Fruit fly (Drosophila melanogaster) Kc167 (cell line): ENCODE measurements around the gene CG31156.

Experiments
- Myc ChIP-seq: fragments of >200 bp; optimal IDR thresholded peaks from 2 replicates; lab custom pipeline; 2017; ENCODE audit warnings: missing external identifiers
- Sin3A ChIP-seq: fragments of >200 bp; optimal IDR thresholded peaks from 2 replicates; lab custom pipeline; 2018; ENCODE audit warnings: missing external identifiers
- h ChIP-seq: fragments of >200 bp; optimal IDR thresholded peaks from 3 replicates; lab custom pipeline; 2018; ENCODE audit warnings: missing external identifiers
- insv ChIP-seq: fragments of >200 bp; optimal IDR thresholded peaks from 3 replicates; lab custom pipeline; 2018; ENCODE audit warnings: missing external identifiers
- psq ChIP-seq: fragments of >200 bp; optimal IDR thresholded peaks from 2 replicates; lab custom pipeline; 2017; ENCODE audit warnings: missing external identifiers
- ttk ChIP-seq: sonication (Bioruptor generic); optimal IDR thresholded peaks from 2 replicates; lab custom pipeline; 2017; ENCODE audit warnings: missing external identifiers

CG31156 gene

dm6 chr3R:22631156-22631555, 17.7 kb upstream of the CG31156 start:
- no peak for TF ChIP-seq insv
- no peak for TF ChIP-seq Sin3A (lab: Kevin White, UChicago)
- TF ChIP-seq psq (lab: Kevin White, UChicago), result no peak
- TF ChIP-seq h, result no peak
- no peak for TF ChIP-seq Myc
- TF ChIP-seq ttk, result no peak

- no peak for TF ChIP-seq ttk
- TF ChIP-seq psq (lab: Kevin White, UChicago), result no peak
- no peak for TF ChIP-seq Myc
- no peak for TF ChIP-seq insv
Observed at dm6 chr3R:22629174-22629573, 15.7 kb upstream of the CG31156 start.

DNA sequence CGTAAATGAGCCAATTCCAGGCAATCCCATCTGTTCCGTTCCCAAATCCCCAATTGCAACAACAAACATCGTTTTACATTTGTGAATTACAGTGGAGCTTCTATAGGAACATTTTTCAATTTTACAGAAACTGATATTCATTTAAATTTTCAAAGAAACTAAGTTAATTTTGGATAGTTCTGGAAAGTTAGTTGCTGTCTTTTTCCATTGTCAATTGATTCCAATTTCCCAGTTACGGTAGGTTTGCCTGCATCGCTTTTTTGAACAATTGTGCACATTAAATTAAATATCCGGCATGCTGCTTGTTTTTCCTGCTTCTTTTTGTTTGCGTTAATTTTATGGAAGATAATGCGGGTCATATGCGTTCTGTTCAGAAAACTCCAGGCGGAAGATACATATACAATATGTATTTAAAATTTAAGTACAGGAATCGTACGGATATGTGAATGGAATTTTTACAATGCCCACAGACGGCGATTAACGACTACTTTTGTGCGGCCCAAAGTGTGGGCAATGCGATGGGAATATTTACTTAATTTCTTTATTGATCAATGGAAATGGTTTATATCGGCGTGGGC, 14.6 kb upstream of the CG31156 start:
- TF ChIP-seq h (no peak), Myc (no peak), Sin3A (lab: Kevin White, UChicago) (no peak), psq (lab: Kevin White, UChicago) (no peak), insv (no peak), ttk (no peak)

DNA sequence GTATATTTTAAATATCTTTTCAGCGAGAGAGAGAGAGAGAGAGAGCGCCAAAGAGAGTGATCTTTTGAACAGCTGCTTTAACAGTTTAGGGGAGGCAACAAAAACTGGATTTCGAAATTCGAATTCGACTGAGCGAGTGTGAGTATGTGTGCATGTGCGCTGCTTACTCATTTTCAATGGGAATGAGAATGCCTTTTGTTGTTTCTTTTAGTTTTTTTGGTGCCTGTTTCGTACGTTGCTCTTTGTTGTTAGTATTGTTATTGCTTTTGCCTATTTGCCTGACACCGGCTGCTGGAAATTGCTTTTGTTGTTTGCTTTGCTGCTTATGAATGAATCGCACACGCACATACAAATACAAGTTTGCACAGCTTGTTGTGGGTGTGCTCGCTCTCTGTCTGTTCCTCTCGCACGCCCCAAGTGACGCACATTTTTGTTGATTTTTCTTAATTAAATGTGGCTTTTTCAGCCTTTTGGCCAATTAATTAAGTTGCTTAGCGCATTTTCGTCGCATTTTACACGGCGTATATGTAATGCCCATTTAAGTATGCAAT, 13.5 kb upstream of the CG31156 start:
- TF ChIP-seq h (no peak), Sin3A (lab: Kevin White, UChicago) (no peak)

dm6 chr3R:22626334-22626688, 12.9 kb upstream of the CG31156 start:
- TF ChIP-seq ttk (no peak), Sin3A (lab: Kevin White, UChicago) (no peak), Myc (no peak), psq (lab: Kevin White, UChicago) (no peak), insv (no peak), h (no peak)

DNA sequence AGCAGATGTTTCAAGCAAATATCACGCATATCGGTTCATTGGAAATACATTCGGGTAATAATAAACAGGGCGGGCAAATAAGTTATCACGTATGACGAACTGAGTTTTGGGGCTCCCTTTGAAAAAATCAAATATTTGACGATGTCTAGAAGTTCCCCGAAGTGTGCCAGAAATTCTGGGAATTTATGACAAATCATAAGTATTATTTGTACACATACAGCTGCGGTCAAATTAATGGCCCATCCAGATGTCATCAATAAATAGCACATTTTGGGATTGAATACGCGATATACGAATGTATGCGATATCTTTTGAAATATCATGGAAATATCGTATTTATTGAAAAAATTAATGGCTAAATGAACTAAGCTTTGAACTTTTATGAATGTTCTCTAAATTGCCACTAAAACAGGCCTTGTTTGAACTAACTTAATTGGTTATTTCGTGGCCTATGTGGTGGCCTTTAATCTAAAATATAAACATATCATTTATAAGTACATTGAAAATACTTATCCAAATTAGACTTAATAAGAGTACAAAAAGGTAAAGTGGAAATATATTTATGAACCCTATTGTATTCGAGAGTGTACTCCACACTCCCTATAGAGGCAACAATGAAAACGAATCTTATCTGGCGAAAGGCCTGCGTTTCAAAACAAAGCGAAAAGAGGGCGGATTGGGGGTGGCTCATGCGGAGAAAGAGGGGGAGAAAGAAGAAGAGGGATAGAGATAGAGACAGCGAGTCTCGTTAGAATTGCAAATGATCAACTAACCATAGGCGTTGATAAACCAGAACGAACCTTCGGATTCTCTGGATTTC, 12.3 kb upstream of the CG31156 start:
- TF ChIP-seq h, result no peak
- TF ChIP-seq Sin3A (lab: Kevin White, UChicago), result no peak
- TF ChIP-seq insv, result no peak
- no peak for TF ChIP-seq Myc
- no peak for TF ChIP-seq ttk
- TF ChIP-seq psq (lab: Kevin White, UChicago), result no peak

- no peak for TF ChIP-seq psq (lab: Kevin White, UChicago)
- TF ChIP-seq h, result no peak
- no peak for TF ChIP-seq Myc
- TF ChIP-seq ttk, result no peak
- no peak for TF ChIP-seq insv
- no peak for TF ChIP-seq Sin3A (lab: Kevin White, UChicago)
Observed at dm6 chr3R:22624737-22625136, 11.3 kb upstream of the CG31156 start.

DNA sequence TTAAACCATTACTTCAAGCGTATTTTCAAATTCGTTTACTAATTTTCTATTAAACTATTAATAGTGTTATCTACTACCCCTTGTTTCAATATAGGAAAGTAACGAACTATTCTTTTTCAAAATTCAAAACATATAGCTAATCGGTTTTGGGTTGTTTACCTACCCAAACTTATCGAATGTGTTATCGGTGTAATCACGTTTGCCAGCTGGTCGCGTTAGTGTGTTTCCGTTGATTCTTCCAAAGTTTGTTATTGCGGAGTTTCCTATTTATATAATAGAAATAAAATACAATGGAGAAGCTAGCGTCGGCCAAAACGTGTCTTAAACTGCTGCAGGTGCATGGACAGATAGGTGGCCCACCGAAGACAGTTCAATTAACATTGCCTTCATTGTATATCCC, 4.8 kb upstream of the CG31156 start, which contains the start of gene mRpL45:
mRpL45 (plus strand) TSS at position 213 of the 400 bp plus-strand sequence.
- TF ChIP-seq Myc (no peak), psq (lab: Kevin White, UChicago) (no peak), ttk (no peak)

DNA sequence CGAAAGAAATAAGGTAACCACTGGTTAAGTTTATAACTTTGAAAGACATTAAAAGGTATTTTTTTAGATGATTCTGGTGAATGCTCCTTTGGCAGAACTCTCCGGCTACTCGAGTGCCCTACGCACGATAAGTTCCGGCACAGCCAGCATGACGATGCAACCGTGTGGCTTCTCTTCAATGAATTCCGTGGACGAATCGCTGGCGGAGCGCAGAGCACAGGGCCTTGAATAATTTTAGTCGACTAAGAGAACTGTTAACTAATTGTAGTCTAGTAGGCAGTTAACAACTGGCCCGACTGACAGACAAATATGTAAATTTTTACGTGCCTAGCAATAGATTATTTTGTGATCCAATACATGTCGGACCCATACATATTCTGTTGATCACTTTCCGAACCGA, 2.8 kb upstream of the CG31156 start, which contains the start of gene CG31161:
CG31161 (plus strand) TSS at position 301 of the 400 bp plus-strand sequence.
- TF ChIP-seq Myc (no peak), ttk (no peak), Sin3A (lab: Kevin White, UChicago) (no peak), insv (no peak), psq (lab: Kevin White, UChicago) (no peak), h (no peak)

dm6 chr3R:22609185-22609584, 4.3 kb downstream of the CG31156 start, which contains the start of gene CG13843:
Gene CG13843 (plus strand): TSS chr3R:22609485.
- TF ChIP-seq Sin3A (lab: Kevin White, UChicago), result no peak
- TF ChIP-seq h, result no peak

DNA sequence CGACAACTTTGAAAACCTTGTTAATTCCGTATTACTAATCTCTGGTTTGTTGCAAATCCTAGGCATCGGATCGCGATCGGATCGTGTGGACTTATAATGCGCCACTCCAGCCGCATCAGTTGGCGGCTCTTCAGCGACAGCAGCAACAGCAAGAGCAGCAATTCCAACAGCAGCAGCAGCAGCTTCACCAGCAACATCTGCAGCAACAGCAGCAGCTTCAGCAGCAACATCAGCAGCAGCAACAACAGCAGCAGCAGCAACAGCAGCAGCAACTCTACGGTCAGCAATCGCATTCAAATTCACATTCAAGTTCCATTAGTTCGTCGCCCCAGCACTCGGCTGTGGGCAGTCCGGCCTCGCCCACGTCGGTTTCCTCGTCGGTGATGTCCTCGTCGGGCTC, 10.7 kb downstream of the CG31156 start:
- no peak for TF ChIP-seq Myc
- TF ChIP-seq h, result no peak
- no peak for TF ChIP-seq Sin3A (lab: Kevin White, UChicago)
- no peak for TF ChIP-seq ttk
- TF ChIP-seq insv, result no peak
- TF ChIP-seq psq (lab: Kevin White, UChicago), result no peak

dm6 chr3R:22598759-22599158, 14.7 kb downstream of the CG31156 start:
- TF ChIP-seq ttk (no peak), psq (lab: Kevin White, UChicago) (no peak), h (no peak), insv (no peak), Myc (no peak), Sin3A (lab: Kevin White, UChicago) (no peak)

DNA sequence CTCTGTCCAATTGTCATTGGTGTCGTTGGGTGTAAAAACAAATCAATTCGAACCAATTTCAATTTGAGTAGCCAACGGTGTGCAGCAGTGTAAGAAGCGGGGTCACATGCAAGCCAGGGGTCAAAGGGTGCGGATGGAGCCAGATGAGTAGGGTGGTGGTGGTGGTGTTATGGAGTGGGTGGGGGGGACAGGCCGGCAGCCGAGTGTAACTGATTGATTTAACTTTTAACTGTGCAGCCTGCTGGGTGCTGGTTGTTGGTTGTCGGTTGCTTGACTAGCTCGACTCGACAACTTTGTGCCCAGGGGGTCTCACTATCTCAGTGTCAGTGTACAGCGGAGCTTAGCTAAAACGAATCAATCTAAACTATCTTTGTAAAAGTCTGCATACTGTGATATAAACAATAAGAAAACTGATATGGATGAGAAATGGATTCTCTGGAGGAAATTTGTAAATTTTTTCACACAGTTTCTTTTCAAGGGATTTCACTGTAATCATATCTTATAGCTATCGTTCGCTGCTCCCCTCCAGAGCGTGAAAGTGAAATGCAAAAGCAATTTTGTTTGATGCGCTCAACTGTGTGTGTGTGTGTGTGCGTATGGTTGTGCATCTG, 16.0 kb downstream of the CG31156 start:
- no peak for TF ChIP-seq psq (lab: Kevin White, UChicago)
- no peak for TF ChIP-seq ttk
- TF ChIP-seq insv, result no peak
- no peak for TF ChIP-seq Myc
- TF ChIP-seq Sin3A (lab: Kevin White, UChicago), result no peak
- no peak for TF ChIP-seq h
